Fruit fly (Drosophila melanogaster) whole organism, prepupa: ENCODE results near the gene Alg2.

Source experiments
- Blimp-1 ChIP-seq: fragments of 200-800 bp; sonication (Bioruptor generic); optimal IDR thresholded peaks from 3 replicates; lab custom pipeline; 2017; ENCODE audit warnings: missing biosample characterization, missing genetic modification characterization, mild to moderate bottlenecking, moderate library complexity, missing genetic modification reagents
- CG10669 ChIP-seq: fragments of 200-800 bp; sonication (Bioruptor generic); optimal IDR thresholded peaks from 3 replicates; lab custom pipeline; 2018; ENCODE audit warnings: missing biosample characterization, mild to moderate bottlenecking, missing genetic modification characterization, moderate library complexity
- CG11294 ChIP-seq: fragments of 200-800 bp; sonication (Bioruptor generic); IDR thresholded peaks from 2 replicates; pipeline ENCODE4 v1.3.6; 2022; ENCODE audit warnings: missing biosample characterization, missing genetic modification characterization
- CG11762 ChIP-seq: fragments of 200-800 bp; sonication (Bioruptor generic); optimal IDR thresholded peaks from 3 replicates; lab custom pipeline; 2016; ENCODE audit warnings: missing biosample characterization, missing genetic modification characterization; ENCODE audit not compliant: insufficient read depth
- CG11902 ChIP-seq: fragments of 200-800 bp; sonication (Bioruptor generic); optimal IDR thresholded peaks from 3 replicates; lab custom pipeline; 2016; ENCODE audit warnings: missing biosample characterization, missing genetic modification characterization
- CG15336 ChIP-seq: fragments of 200-800 bp; sonication (Bioruptor generic); IDR thresholded peaks from 2 replicates; pipeline ENCODE4 v1.3.6; 2022; ENCODE audit warnings: missing biosample characterization, missing genetic modification characterization
- CG1621 ChIP-seq: fragments of 200-800 bp; sonication (Bioruptor generic); optimal IDR thresholded peaks from 3 replicates; lab custom pipeline; 2018; ENCODE audit warnings: missing biosample characterization, mild to moderate bottlenecking, missing genetic modification characterization
- CG16779 ChIP-seq: fragments of 200-800 bp; sonication (Bioruptor generic); optimal IDR thresholded peaks from 3 replicates; lab custom pipeline; 2017; ENCODE audit warnings: missing biosample characterization, mild to moderate bottlenecking, missing genetic modification characterization
- CG3032 ChIP-seq: fragments of 200-800 bp; optimal IDR thresholded peaks from 2 replicates; lab custom pipeline; 2019; ENCODE audit warnings: missing biosample characterization, mild to moderate bottlenecking, missing genetic modification characterization, moderate library complexity
- CG31627 ChIP-seq: fragments of 200-800 bp; sonication (Bioruptor generic); optimal IDR thresholded peaks from 3 replicates; lab custom pipeline; 2016; ENCODE audit warnings: missing biosample characterization, missing genetic modification characterization
- CG32006 ChIP-seq: fragments of 200-800 bp; sonication (Bioruptor generic); optimal IDR thresholded peaks from 3 replicates; lab custom pipeline; 2017; ENCODE audit warnings: missing biosample characterization, mild to moderate bottlenecking, missing genetic modification characterization
- CG34406 ChIP-seq: fragments of 200-800 bp; sonication (Bioruptor generic); optimal IDR thresholded peaks from 3 replicates; lab custom pipeline; 2016; ENCODE audit warnings: missing biosample characterization, missing genetic modification characterization
- CG3919 ChIP-seq: fragments of 200-800 bp; sonication (Bioruptor generic); optimal IDR thresholded peaks from 3 replicates; lab custom pipeline; 2016; ENCODE audit warnings: missing biosample characterization, missing genetic modification characterization
- CG4318 ChIP-seq: fragments of 200-800 bp; sonication (Bioruptor generic); optimal IDR thresholded peaks from 3 replicates; lab custom pipeline; 2017; ENCODE audit warnings: missing biosample characterization, mild to moderate bottlenecking, missing genetic modification characterization
- CG6163 ChIP-seq: fragments of 200-800 bp; sonication (Bioruptor generic); IDR thresholded peaks from 3 replicates; pipeline ENCODE4 v1.3.6; 2022; ENCODE audit warnings: missing biosample characterization, missing genetic modification characterization
- CG6276 ChIP-seq: fragments of 200-800 bp; sonication (Bioruptor generic); optimal IDR thresholded peaks from 2 replicates; lab custom pipeline; 2017; ENCODE audit warnings: missing biosample characterization, mild to moderate bottlenecking, missing genetic modification characterization
- CG6808 ChIP-seq: fragments of 200-800 bp; sonication (Bioruptor generic); optimal IDR thresholded peaks from 3 replicates; lab custom pipeline; 2017; ENCODE audit warnings: missing biosample characterization, missing genetic modification characterization, mild to moderate bottlenecking, moderate library complexity, missing genetic modification reagents
- CG6854 ChIP-seq: fragments of 200-800 bp; sonication (Bioruptor generic); optimal IDR thresholded peaks from 2 replicates; lab custom pipeline; 2017; ENCODE audit warnings: missing biosample characterization, mild to moderate bottlenecking, missing genetic modification characterization
- CG8119 ChIP-seq: fragments of 200-800 bp; sonication (Bioruptor generic); IDR thresholded peaks from 3 replicates; pipeline ENCODE4 v1.3.6; 2022; ENCODE audit warnings: missing biosample characterization, missing genetic modification characterization
- CG8319 ChIP-seq: fragments of 200-800 bp; sonication (Bioruptor generic); optimal IDR thresholded peaks from 3 replicates; lab custom pipeline; 2016; ENCODE audit warnings: missing biosample characterization, missing genetic modification characterization
- CG8632 ChIP-seq: fragments of 200-800 bp; sonication (Bioruptor generic); optimal IDR thresholded peaks from 3 replicates; lab custom pipeline; 2016; ENCODE audit warnings: missing biosample characterization, missing genetic modification characterization
- Eip75B ChIP-seq: fragments of 200-800 bp; sonication (Bioruptor generic); optimal IDR thresholded peaks from 3 replicates; lab custom pipeline; 2016; ENCODE audit warnings: missing biosample characterization, missing genetic modification characterization
- Eip78C ChIP-seq: fragments of 200-800 bp; sonication (Bioruptor generic); peaks from one replicate; lab custom pipeline; 2016; ENCODE audit warnings: missing biosample characterization, missing genetic modification characterization
- Eip93F ChIP-seq: fragments of 200-800 bp; sonication (Bioruptor generic); optimal IDR thresholded peaks from 2 replicates; lab custom pipeline; 2016; ENCODE audit warnings: missing biosample characterization, mild to moderate bottlenecking, missing genetic modification characterization
- Ets21C ChIP-seq: fragments of 200-800 bp; sonication (Bioruptor generic); optimal IDR thresholded peaks from 3 replicates; lab custom pipeline; 2016; ENCODE audit warnings: missing biosample characterization, missing genetic modification characterization
- Ets96B ChIP-seq: fragments of 200-800 bp; optimal IDR thresholded peaks from 2 replicates; lab custom pipeline; 2019; ENCODE audit warnings: missing biosample characterization, mild to moderate bottlenecking, missing genetic modification characterization, moderate library complexity
- Gug ChIP-seq: fragments of 200-800 bp; sonication (Bioruptor generic); IDR thresholded peaks from 2 replicates; pipeline ENCODE4 v1.3.6; 2022; ENCODE audit warnings: missing biosample characterization, missing genetic modification characterization
- Hr38 ChIP-seq: sonication (Bioruptor generic); optimal IDR thresholded peaks from 2 replicates; lab custom pipeline; 2016; ENCODE audit warnings: missing biosample characterization, missing genetic modification characterization
- Lpt ChIP-seq: fragments of 200-800 bp; sonication (Bioruptor generic); optimal IDR thresholded peaks from 3 replicates; lab custom pipeline; 2016; ENCODE audit warnings: missing biosample characterization, missing genetic modification characterization
- Met ChIP-seq: fragments of 200-800 bp; sonication (Bioruptor generic); optimal IDR thresholded peaks from 3 replicates; lab custom pipeline; 2016; ENCODE audit warnings: missing biosample characterization, missing genetic modification characterization
- Sox102F ChIP-seq: fragments of 200-800 bp; sonication (Bioruptor generic); optimal IDR thresholded peaks from 2 replicates; lab custom pipeline; 2016; ENCODE audit warnings: missing biosample characterization, mild to moderate bottlenecking, missing genetic modification characterization
- Sox14 ChIP-seq: fragments of 200-800 bp; sonication (Bioruptor generic); optimal IDR thresholded peaks from 3 replicates; lab custom pipeline; 2016; ENCODE audit warnings: missing biosample characterization, missing genetic modification characterization
- Sox15 ChIP-seq: fragments of 200-800 bp; sonication (Bioruptor generic); optimal IDR thresholded peaks from 3 replicates; lab custom pipeline; 2016; ENCODE audit warnings: missing biosample characterization, missing genetic modification characterization
- achi ChIP-seq: fragments of 200-800 bp; sonication (Bioruptor generic); optimal IDR thresholded peaks from 3 replicates; lab custom pipeline; 2016; ENCODE audit warnings: missing biosample characterization, missing genetic modification characterization
- eg ChIP-seq: fragments of 200-800 bp; sonication (Bioruptor generic); IDR thresholded peaks from 3 replicates; pipeline ENCODE4 v1.3.6; 2022; ENCODE audit warnings: missing biosample characterization, missing genetic modification characterization
- fd59A ChIP-seq: fragments of 200-800 bp; sonication (Bioruptor generic); optimal IDR thresholded peaks from 2 replicates; lab custom pipeline; 2017; ENCODE audit warnings: missing biosample characterization, mild to moderate bottlenecking, missing genetic modification characterization, missing genetic modification reagents
- fkh ChIP-seq: fragments of 200-800 bp; sonication (Bioruptor generic); optimal IDR thresholded peaks from 3 replicates; lab custom pipeline; 2017; ENCODE audit warnings: missing biosample characterization, mild to moderate bottlenecking, missing genetic modification characterization, moderate library complexity
- lz ChIP-seq: fragments of 200-800 bp; sonication (Bioruptor generic); optimal IDR thresholded peaks from 3 replicates; lab custom pipeline; 2016; ENCODE audit warnings: missing biosample characterization, missing genetic modification characterization
- spab ChIP-seq: fragments of 200-800 bp; sonication (Bioruptor generic); optimal IDR thresholded peaks from 2 replicates; lab custom pipeline; 2017; ENCODE audit warnings: missing biosample characterization, mild to moderate bottlenecking, missing genetic modification characterization, missing genetic modification reagents
- ss ChIP-seq, 2 experiments: fragments of 200-800 bp; sonication (Bioruptor generic); optimal IDR thresholded peaks; 2 replicates in 1 of 2; 3 replicates in 1 of 2; lab custom pipeline; 2017 to 2018; ENCODE audit warnings: mild to moderate bottlenecking in 2 of 2, missing biosample characterization in 2 of 2, missing genetic modification characterization in 2 of 2, moderate library complexity in 1 of 2
- vri ChIP-seq: fragments of 200-800 bp; sonication (Bioruptor generic); optimal IDR thresholded peaks from 3 replicates; lab custom pipeline; 2016; ENCODE audit warnings: missing biosample characterization, mild to moderate bottlenecking, missing genetic modification characterization

The Alg2 gene

dm6 chr3L:3134064-3134545 lies 9.5 kb upstream of the Alg2 start (continued):
- TF ChIP-seq achi (GFP tag; lab: Kevin White, UChicago) (peak; percentile 20), CG10669 (GFP tag; lab: Kevin White, UChicago) (no peak), Met (GFP tag; lab: Kevin White, UChicago) (no peak), CG8119 (GFP tag; lab: Robert Waterston, UW) (0 out of 3 replicates have a peak, but pooled peaks have one; percentile 18), CG1621 (no peak), Gug (GFP tag; lab: Robert Waterston, UW) (no peak)

dm6 chr3L:3141411-3141810 lies 2.2 kb upstream of the Alg2 start:
- TF ChIP-seq Eip75B (GFP tag; lab: Kevin White, UChicago): peak; percentile 4
- peak; percentile 77 for TF ChIP-seq Blimp-1 (GFP tag; lab: Kevin White, UChicago)
- TF ChIP-seq CG16779 (tag; lab: Kevin White, UChicago): no peak
- peak; percentile 9; the same call in 1 of the 2 replicates for TF ChIP-seq CG11294
- no peak for TF ChIP-seq CG11762 (GFP tag; lab: Kevin White, UChicago)

DNA sequence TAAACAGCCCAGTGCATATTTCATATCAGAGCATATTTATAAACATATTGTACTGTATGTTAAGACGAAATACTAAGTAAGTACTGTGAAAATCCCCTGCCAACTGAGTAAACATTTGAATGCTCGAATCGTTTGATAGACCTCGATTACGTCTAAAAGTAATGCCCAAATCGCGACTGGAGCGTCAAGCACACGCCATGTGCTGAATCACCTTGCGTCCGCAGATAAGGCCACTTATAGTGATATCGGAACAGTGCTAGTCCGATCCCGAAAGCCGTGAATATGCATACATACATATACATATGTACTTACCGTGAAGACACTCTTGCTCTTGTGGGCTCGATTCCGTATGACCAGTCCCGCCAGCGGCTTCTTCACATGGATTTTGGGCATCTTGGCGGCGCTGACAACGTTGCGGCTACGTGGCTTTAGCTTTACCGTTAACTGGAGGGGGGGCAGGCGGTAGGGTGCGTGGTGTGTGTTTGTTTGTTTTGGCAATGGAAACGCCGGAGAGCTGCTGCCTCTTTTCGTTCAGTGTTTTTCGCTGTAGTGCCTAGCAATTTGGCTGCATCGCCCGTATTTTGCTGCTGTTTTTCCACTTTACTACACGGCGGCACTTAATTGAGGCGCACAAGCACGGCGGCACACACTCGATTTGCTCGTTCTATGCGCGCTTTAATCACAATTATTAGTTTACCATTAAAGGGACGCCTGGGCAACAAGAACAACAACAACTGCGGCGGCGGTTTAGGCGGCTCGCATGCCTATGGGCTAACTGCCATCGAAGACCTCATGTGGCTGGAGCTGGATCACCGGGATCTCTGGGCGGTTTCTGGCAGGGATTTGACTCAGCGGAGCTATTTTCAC lies 859 bp upstream of the Alg2 start:
- TF ChIP-seq Sox102F (GFP tag; lab: Kevin White, UChicago) (no peak), eg (GFP tag; lab: Robert Waterston, UW) (no peak), CG6854 (GFP tag; lab: Kevin White, UChicago) (no peak), Sox15 (GFP tag; lab: Kevin White, UChicago) (no peak), ss (GFP tag; optimal IDR thresholded peaks at IDR 0.05; lab: Kevin White, UChicago) (no peak), fkh (GFP tag; lab: Kevin White, UChicago) (peak; percentile 65), CG3919 (GFP tag; lab: Kevin White, UChicago) (no peak), CG3032 (tag; lab: Kevin White, UChicago) (no peak), Eip78C (GFP tag; lab: Kevin White, UChicago) (peak; percentile 39), Eip93F (GFP tag; lab: Kevin White, UChicago) (no peak), CG11902 (GFP tag; lab: Kevin White, UChicago) (no peak), CG11294 (no peak), CG15336 (no peak), Hr38 (GFP tag; lab: Kevin White, UChicago) (no peak)

DNA sequence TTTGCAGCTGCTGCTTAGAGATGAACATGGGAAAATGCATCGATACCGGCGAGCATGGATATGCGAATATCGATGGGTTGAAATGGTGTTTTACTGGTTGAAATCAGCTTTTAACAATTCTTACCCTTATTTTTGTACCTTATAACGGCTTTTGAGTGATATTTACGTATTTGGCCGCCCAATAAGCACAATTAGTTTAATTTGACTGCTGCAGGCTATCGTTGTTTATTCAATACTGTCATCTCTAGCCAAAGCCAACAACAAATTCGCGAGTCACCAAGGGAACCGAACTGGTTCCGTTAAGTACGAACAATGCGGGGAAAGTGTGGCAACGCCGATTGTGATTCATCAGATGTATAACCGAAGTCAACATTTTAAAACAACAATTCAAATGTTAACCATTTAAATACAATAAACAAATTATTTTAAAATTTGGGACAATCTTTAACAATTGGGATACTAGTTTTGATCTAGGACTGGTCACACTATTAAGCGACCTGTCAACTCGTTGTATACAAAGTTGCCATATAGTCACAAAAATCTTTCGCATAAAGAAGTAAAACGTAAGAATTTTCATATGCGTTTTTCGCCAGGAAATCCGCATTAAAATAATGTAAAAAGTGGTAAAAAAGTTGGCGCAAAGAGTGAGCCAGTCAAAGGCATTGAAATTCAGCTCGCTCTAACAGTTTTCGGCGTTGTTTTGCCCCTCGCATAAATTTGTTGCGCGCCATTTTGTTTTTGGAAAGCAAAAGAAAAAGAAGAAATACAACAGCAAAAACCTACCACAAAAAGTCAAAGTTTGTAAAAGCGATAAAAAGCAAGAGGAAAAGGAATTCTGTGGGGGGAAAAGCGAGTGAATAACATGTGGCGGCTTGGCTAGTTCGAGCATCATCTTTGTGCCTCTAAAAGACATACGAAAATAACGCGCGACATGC lies 4.8 kb downstream of the Alg2 start, which contains the start of the genes Usp5 and BtbVII:
Gene Usp5 (minus strand): TSS at position 234 of the 935 bp plus-strand sequence.
Gene BtbVII (plus strand): TSS at position 522 of the 935 bp plus-strand sequence.
- TF ChIP-seq Ets21C (GFP tag; lab: Kevin White, UChicago) (peak; percentile 60), lz (GFP tag; lab: Kevin White, UChicago) (peak; percentile 79), CG31627 (peak; percentile 72), fd59A (GFP tag; lab: Kevin White, UChicago) (peak; percentile 20), Sox14 (GFP tag; lab: Kevin White, UChicago) (peak; percentile 60), fkh (GFP tag; lab: Kevin White, UChicago) (peak; percentile 94), Eip78C (GFP tag; lab: Kevin White, UChicago) (peak; percentile 91), CG11294 (no peak; the same call in 1 of the 2 replicates), Hr38 (GFP tag; lab: Kevin White, UChicago) (no peak), CG32006 (GFP tag; lab: Kevin White, UChicago) (peak; percentile 29), CG6276 (no peak), CG34406 (GFP tag; lab: Kevin White, UChicago) (peak; percentile 55), CG4318 (GFP tag; lab: Kevin White, UChicago) (no peak), Lpt (GFP tag; lab: Kevin White, UChicago) (no peak), CG8632 (GFP tag; lab: Kevin White, UChicago) (no peak), CG6163 (GFP tag; lab: Robert Waterston, UW) (no peak), CG8319 (GFP tag; lab: Kevin White, UChicago) (no peak), CG16779 (tag; lab: Kevin White, UChicago) (peak; percentile 17), spab (GFP tag; lab: Kevin White, UChicago) (peak; percentile 6), Ets96B (tag; lab: Kevin White, UChicago) (peak; percentile 31), CG6808 (peak; percentile 55), vri (GFP tag; lab: Kevin White, UChicago) (peak; percentile 19)
